Fruit fly (Drosophila melanogaster): ENCODE measurements around the gene CG8668.

- TF ChIP-seq CG8478 (optimal IDR thresholded peaks at IDR 0.05) (no peak), CTCF (optimal IDR thresholded peaks at IDR 0.05) (no peak)
These were observed 30.4 kb downstream of the CG8668 start for dm6 chr2L:8157166-8157565.
